Worm (Caenorhabditis elegans): ENCODE data around the gene C48D5.3.

C48D5.3 gene

DNA sequence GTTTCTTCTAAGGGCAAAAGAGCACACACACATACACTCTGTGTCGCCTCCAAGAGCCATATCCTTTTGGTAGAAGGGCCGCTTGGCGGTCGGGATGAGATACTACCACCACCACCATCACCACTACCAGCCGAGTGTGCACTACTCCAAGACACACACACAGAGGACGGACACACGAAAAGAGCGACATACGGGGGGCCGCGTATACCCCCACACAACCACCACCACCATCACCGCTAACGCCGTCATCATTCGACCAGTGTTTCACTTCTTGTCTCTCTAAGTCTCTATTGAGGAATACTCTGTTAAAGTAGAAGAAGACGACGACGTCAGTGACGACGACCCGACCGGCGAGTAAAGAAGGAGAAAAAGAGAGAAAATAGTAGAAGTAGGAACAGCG lies 39.1 kb upstream of the C48D5.3 start:
- peak; percentile 9 for TF ChIP-seq elt-2 (tag; optimal IDR thresholded peaks at IDR 0.05)
- peak; percentile 17 for TF ChIP-seq nfya-1 (tag; optimal IDR thresholded peaks at IDR 0.05)
- TF ChIP-seq odd-2 (tag; optimal IDR thresholded peaks at IDR 0.05) = no peak
- TF ChIP-seq gmeb-2 (tag; optimal IDR thresholded peaks at IDR 0.05) = peak; percentile 24
- TF ChIP-seq unc-55 (GFP tag; optimal IDR thresholded peaks at IDR 0.05) = no peak
- TF ChIP-seq nhr-11 (tag; optimal IDR thresholded peaks at IDR 0.05) = no peak
- no peak for TF ChIP-seq ceh-30 (tag; optimal IDR thresholded peaks at IDR 0.05)
- peak; percentile 77 for TF ChIP-seq ceh-31 (tag; optimal IDR thresholded peaks at IDR 0.05)
- no peak for TF ChIP-seq tbx-7 (tag; optimal IDR thresholded peaks at IDR 0.05)
- no peak for TF ChIP-seq unc-42 (tag; optimal IDR thresholded peaks at IDR 0.05)
- no peak for TF ChIP-seq madf-2 (tag; optimal IDR thresholded peaks at IDR 0.05)
- peak; percentile 66 for TF ChIP-seq sdc-2 (tag; optimal IDR thresholded peaks at IDR 0.05)
- no peak for TF ChIP-seq ztf-16 (tag; optimal IDR thresholded peaks at IDR 0.05)
- TF ChIP-seq ceh-9 (tag; optimal IDR thresholded peaks at IDR 0.05) = no peak
- TF ChIP-seq C38D4.7 (GFP tag; optimal IDR thresholded peaks at IDR 0.05) = peak; percentile 36
- TF ChIP-seq pros-1 (tag; optimal IDR thresholded peaks at IDR 0.05) = no peak
- no peak for TF ChIP-seq hlh-8 (tag; optimal IDR thresholded peaks at IDR 0.05)
- peak; percentile 49 for TF ChIP-seq ceh-34 (tag; optimal IDR thresholded peaks at IDR 0.05)
- TF ChIP-seq ceh-6 (GFP tag; optimal IDR thresholded peaks at IDR 0.05) = peak; percentile 43
- TF ChIP-seq ceh-14 (tag; optimal IDR thresholded peaks at IDR 0.05) = peak; percentile 22
- no peak for TF ChIP-seq pha-2 (tag; optimal IDR thresholded peaks at IDR 0.05)
- TF ChIP-seq pqm-1 (tag; optimal IDR thresholded peaks at IDR 0.05) = no peak
- no peak for TF ChIP-seq hlh-15 (tag; optimal IDR thresholded peaks at IDR 0.05)
- TF ChIP-seq nhr-232 (tag; optimal IDR thresholded peaks at IDR 0.05) = peak; percentile 40
- TF ChIP-seq sox-4 (tag; optimal IDR thresholded peaks at IDR 0.05) = peak; percentile 1
- TF ChIP-seq ama-1 (optimal IDR thresholded peaks at IDR 0.05) = no peak
- TF ChIP-seq lim-6 (tag; optimal IDR thresholded peaks at IDR 0.05) = no peak
- no peak for TF ChIP-seq T23F11.4 (GFP tag; optimal IDR thresholded peaks at IDR 0.05)
- TF ChIP-seq lin-11 (tag; optimal IDR thresholded peaks at IDR 0.05) = peak; percentile 45
- TF ChIP-seq che-1 (tag; optimal IDR thresholded peaks at IDR 0.05) = peak; percentile 19
- TF ChIP-seq hlh-6 (tag; optimal IDR thresholded peaks at IDR 0.05) = peak; percentile 41
- peak; percentile 38 for TF ChIP-seq unc-86 (tag; optimal IDR thresholded peaks at IDR 0.05)
- TF ChIP-seq mec-3 (tag; optimal IDR thresholded peaks at IDR 0.05; ENCODE audit: borderline replicate concordance) = no peak
- peak; percentile 61 for TF ChIP-seq tbx-2 (tag; optimal IDR thresholded peaks at IDR 0.05)
- no peak for TF ChIP-seq pag-3 (tag; optimal IDR thresholded peaks at IDR 0.05; ENCODE audit: borderline replicate concordance)
- no peak for TF ChIP-seq hlh-13 (GFP tag; optimal IDR thresholded peaks at IDR 0.05)
- peak; percentile 54 for TF ChIP-seq dmd-4 (tag; optimal IDR thresholded peaks at IDR 0.05; ENCODE audit: borderline replicate concordance)
- no peak for TF ChIP-seq ets-4 (tag; optimal IDR thresholded peaks at IDR 0.05)
- TF ChIP-seq ref-2 (tag; optimal IDR thresholded peaks at IDR 0.05) = no peak
- no peak for TF ChIP-seq fax-1 (tag; optimal IDR thresholded peaks at IDR 0.05)
- TF ChIP-seq K09A11.1 (tag; optimal IDR thresholded peaks at IDR 0.05; ENCODE audit: insufficient read depth) = no peak

DNA sequence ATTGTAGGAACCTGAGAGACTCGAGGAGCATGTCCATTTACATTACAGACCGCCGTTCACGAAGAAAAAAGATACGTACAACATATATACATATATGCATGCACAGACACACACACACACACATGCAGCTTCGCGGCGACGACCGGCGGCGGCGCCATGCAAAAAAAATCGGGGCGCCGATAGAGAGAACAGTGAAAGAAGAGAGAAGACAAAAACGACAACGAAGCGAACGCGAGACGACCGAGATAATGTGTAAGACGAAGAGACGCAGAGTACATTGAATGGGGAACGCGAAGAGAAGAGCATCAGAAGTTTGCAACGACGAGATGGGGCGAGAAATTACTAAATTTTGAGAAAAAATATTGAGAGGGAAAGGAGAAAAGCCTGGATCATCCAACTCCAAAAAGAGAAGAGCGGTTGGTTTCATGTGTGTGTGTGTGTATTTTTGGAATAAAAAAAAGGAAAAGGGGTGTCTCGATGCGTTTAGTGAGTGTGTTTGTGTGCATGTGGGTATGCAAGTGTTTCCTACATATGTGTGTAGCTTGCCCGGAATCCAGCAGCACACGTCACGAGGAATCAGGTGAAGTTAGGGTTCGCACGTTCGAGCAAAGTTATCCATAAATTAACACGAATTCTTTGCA lies 38.2 kb upstream of the C48D5.3 start:
- TF ChIP-seq tbx-2 (tag; optimal IDR thresholded peaks at IDR 0.05) = no peak
- no peak for TF ChIP-seq ceh-19 (GFP tag; optimal IDR thresholded peaks at IDR 0.05)
- no peak for TF ChIP-seq mec-3 (tag; optimal IDR thresholded peaks at IDR 0.05; ENCODE audit: borderline replicate concordance)
- TF ChIP-seq unc-42 (tag; optimal IDR thresholded peaks at IDR 0.05) = no peak
- TF ChIP-seq ceh-34 (tag; optimal IDR thresholded peaks at IDR 0.05) = no peak
- TF ChIP-seq ceh-2 (tag; optimal IDR thresholded peaks at IDR 0.05) = no peak
- TF ChIP-seq ceh-14 (tag; optimal IDR thresholded peaks at IDR 0.05) = no peak

Measured in whole organism, late embryonic.